Worm (Caenorhabditis elegans) whole organism, L1 larva: ENCODE data around the gene srn-1.

Experiments
- C04F5.9 ChIP-seq: sonication (generic microtip); optimal IDR thresholded peaks from 2 replicates; lab custom pipeline; 2016; ENCODE audit warnings: missing genetic modification characterization, missing compliant biosample characterization
- C16A3.4 ChIP-seq: fragments of 150-350 bp; optimal IDR thresholded peaks from 2 replicates; lab custom pipeline; 2014; ENCODE audit warnings: missing biosample characterization, missing genetic modification characterization
- C34B4.2 ChIP-seq: sonication (generic microtip); optimal IDR thresholded peaks from 2 replicates; lab custom pipeline; 2017; ENCODE audit warnings: mild to moderate bottlenecking, missing genetic modification characterization, missing compliant biosample characterization
- aha-1 ChIP-seq: fragments of 150-350 bp; optimal IDR thresholded peaks from 2 replicates; lab custom pipeline; 2014; ENCODE audit warnings: missing biosample characterization, missing genetic modification characterization
- alr-1 ChIP-seq: fragments of 200-800 bp; sonication (Bioruptor generic); optimal IDR thresholded peaks from 2 replicates; lab custom pipeline; 2018; ENCODE audit warnings: borderline replicate concordance, mild to moderate bottlenecking, missing genetic modification characterization, missing compliant biosample characterization
- aly-2 ChIP-seq: fragments of 150-350 bp; optimal IDR thresholded peaks from 2 replicates; lab custom pipeline; 2014; ENCODE audit warnings: missing biosample characterization, missing genetic modification characterization
- ceh-8 ChIP-seq: fragments of 200-800 bp; sonication (Bioruptor generic); optimal IDR thresholded peaks from 2 replicates; lab custom pipeline; 2018; ENCODE audit warnings: mild to moderate bottlenecking, missing genetic modification characterization, moderate library complexity, missing compliant biosample characterization
- ceh-88 ChIP-seq: fragments of 200-800 bp; sonication (Bioruptor generic); IDR thresholded peaks from 2 replicates; pipeline ENCODE4 v1.3.6; 2022; ENCODE audit warnings: missing genetic modification characterization, missing compliant biosample characterization
- ceh-90 ChIP-seq: sonication (generic microtip); optimal IDR thresholded peaks from 2 replicates; lab custom pipeline; 2016; ENCODE audit warnings: missing genetic modification characterization, missing compliant biosample characterization
- ces-1 ChIP-seq: fragments of 150-350 bp; optimal IDR thresholded peaks from 2 replicates; lab custom pipeline; 2014; ENCODE audit warnings: missing biosample characterization, missing genetic modification reagents, missing genetic modification characterization
- efl-1 ChIP-seq, 4 experiments: fragments of 150-350 bp; optimal IDR thresholded peaks in 3 of 4; peaks in 1 of 4; 1 replicate in 1 of 4; 2 replicates in 3 of 4; lab custom pipeline; 2014; ENCODE audit warnings: missing biosample characterization in 2 of 4, missing genetic modification characterization in 2 of 4, missing genetic modification reagents in 2 of 4
- efl-3 ChIP-seq: fragments of 200-800 bp; sonication (Bioruptor generic); optimal IDR thresholded peaks from 2 replicates; lab custom pipeline; 2018; ENCODE audit warnings: mild to moderate bottlenecking, missing genetic modification characterization, missing compliant biosample characterization
- egl-13 ChIP-seq: sonication (generic microtip); optimal IDR thresholded peaks from 2 replicates; lab custom pipeline; 2016; ENCODE audit warnings: missing genotype, missing genetic modification reagents, missing genetic modification characterization, missing compliant biosample characterization
- egl-27 ChIP-seq, 2 experiments: fragments of 150-350 bp in 1 of 2; sonication (generic microtip); optimal IDR thresholded peaks; 3 replicates each; lab custom pipeline; 2017 to 2018; ENCODE audit warnings: missing biosample characterization in 2 of 2, missing genetic modification characterization in 2 of 2, missing genetic modification reagents in 2 of 2
- elt-3 ChIP-seq, 6 experiments: fragments of 150-350 bp in 1 of 6; sonication (generic microtip); optimal IDR thresholded peaks; 2 replicates each; lab custom pipeline; 2017 to 2018; ENCODE audit warnings: missing biosample characterization in 6 of 6, missing genetic modification characterization in 6 of 6, inconsistent platforms in 1 of 6
- fkh-4 ChIP-seq: sonication (generic microtip); optimal IDR thresholded peaks from 2 replicates; lab custom pipeline; 2016; ENCODE audit warnings: missing compliant biosample characterization, missing genetic modification characterization, borderline replicate concordance
- grh-1 ChIP-seq: fragments of 200-800 bp; sonication (Bioruptor generic); IDR thresholded peaks from 2 replicates; pipeline ENCODE4 v1.3.6; 2022; ENCODE audit warnings: missing genetic modification reagents, missing genetic modification characterization, missing compliant biosample characterization
- hlh-17 ChIP-seq: fragments of 200-800 bp; sonication (Bioruptor generic); optimal IDR thresholded peaks from 2 replicates; lab custom pipeline; 2018; ENCODE audit warnings: missing genetic modification characterization, mild to moderate bottlenecking, missing compliant biosample characterization, moderate library complexity, borderline replicate concordance
- hlh-4 ChIP-seq: sonication (generic microtip); optimal IDR thresholded peaks from 2 replicates; lab custom pipeline; 2016; ENCODE audit warnings: mild to moderate bottlenecking, missing genetic modification characterization, missing compliant biosample characterization
- jun-1 ChIP-seq: fragments of 150-350 bp; optimal IDR thresholded peaks from 2 replicates; lab custom pipeline; 2014; ENCODE audit warnings: missing biosample characterization, missing genetic modification reagents, missing genetic modification characterization
- lin-14 ChIP-seq: fragments of 200-800 bp; sonication (Bioruptor generic); optimal IDR thresholded peaks from 2 replicates; lab custom pipeline; 2018; ENCODE audit warnings: mild to moderate bottlenecking, missing genetic modification characterization, moderate library complexity, missing compliant biosample characterization
- lin-15B ChIP-seq: fragments of 150-350 bp; sonication (generic microtip); optimal IDR thresholded peaks from 3 replicates; lab custom pipeline; 2014; ENCODE audit warnings: missing biosample characterization, missing genetic modification characterization
- lin-35 ChIP-seq, 2 experiments: fragments of 150-350 bp; optimal IDR thresholded peaks; 2 replicates each; lab custom pipeline; 2014; ENCODE audit warnings: missing biosample characterization in 2 of 2, missing genetic modification characterization in 2 of 2, missing genetic modification reagents in 2 of 2
- lin-39 ChIP-seq: fragments of 150-350 bp; optimal IDR thresholded peaks from 2 replicates; lab custom pipeline; 2014; ENCODE audit warnings: missing biosample characterization, missing genetic modification reagents, missing genetic modification characterization
- mab-9 ChIP-seq: fragments of 200-800 bp; sonication (Bioruptor generic); IDR thresholded peaks from 2 replicates; pipeline ENCODE4 v1.3.6; 2022; ENCODE audit warnings: missing genetic modification reagents, missing genetic modification characterization, missing compliant biosample characterization
- mdl-1 ChIP-seq, 2 experiments: fragments of 150-350 bp; optimal IDR thresholded peaks; 2 replicates each; lab custom pipeline; 2014 to 2017; ENCODE audit warnings: missing biosample characterization in 2 of 2, missing genetic modification characterization in 2 of 2, inconsistent platforms in 1 of 2
- mef-2 ChIP-seq: fragments of 150-350 bp; optimal IDR thresholded peaks from 2 replicates; lab custom pipeline; 2014; ENCODE audit warnings: missing biosample characterization, missing genetic modification characterization
- mep-1 ChIP-seq: fragments of 150-350 bp; optimal IDR thresholded peaks from 2 replicates; lab custom pipeline; 2014; ENCODE audit warnings: missing biosample characterization, missing genetic modification characterization
- nhr-11 ChIP-seq: fragments of 150-350 bp; optimal IDR thresholded peaks from 2 replicates; lab custom pipeline; 2014; ENCODE audit warnings: missing biosample characterization, missing genetic modification characterization
- nhr-12 ChIP-seq: sonication (generic microtip); optimal IDR thresholded peaks from 2 replicates; lab custom pipeline; 2017; ENCODE audit warnings: missing biosample characterization, missing genetic modification characterization
- nhr-237 ChIP-seq: fragments of 150-350 bp; optimal IDR thresholded peaks from 2 replicates; lab custom pipeline; 2014; ENCODE audit warnings: missing biosample characterization, missing genetic modification characterization
- nhr-47 ChIP-seq: sonication (generic microtip); optimal IDR thresholded peaks from 2 replicates; lab custom pipeline; 2016; ENCODE audit warnings: mild to moderate bottlenecking, missing genetic modification characterization, moderate library complexity, missing compliant biosample characterization
- nhr-71 ChIP-seq: sonication (generic microtip); optimal IDR thresholded peaks from 2 replicates; lab custom pipeline; 2016; ENCODE audit warnings: mild to moderate bottlenecking, missing genetic modification characterization, moderate library complexity, missing compliant biosample characterization
- nhr-77 ChIP-seq: fragments of 150-350 bp; optimal IDR thresholded peaks from 2 replicates; lab custom pipeline; 2014; ENCODE audit warnings: missing biosample characterization, missing genetic modification characterization
- nhr-84 ChIP-seq: sonication (generic microtip); optimal IDR thresholded peaks from 2 replicates; lab custom pipeline; 2017; ENCODE audit warnings: missing biosample characterization, missing genetic modification characterization
- nhr-90 ChIP-seq: sonication (generic microtip); optimal IDR thresholded peaks from 2 replicates; lab custom pipeline; 2016; ENCODE audit warnings: mild to moderate bottlenecking, missing genetic modification characterization, missing compliant biosample characterization; ENCODE audit not compliant: poor library complexity
- pqm-1 ChIP-seq: sonication (generic microtip); optimal IDR thresholded peaks from 3 replicates; lab custom pipeline; 2017; ENCODE audit warnings: missing biosample characterization, missing genetic modification characterization
- snpc-4 ChIP-seq: fragments of 150-350 bp; optimal IDR thresholded peaks from 2 replicates; lab custom pipeline; 2014; ENCODE audit warnings: missing biosample characterization, missing genetic modification characterization
- sox-4 ChIP-seq: sonication (generic microtip); optimal IDR thresholded peaks from 2 replicates; lab custom pipeline; 2016; ENCODE audit warnings: missing genetic modification characterization, missing compliant biosample characterization
- sup-37 ChIP-seq: fragments of 200-800 bp; sonication (Bioruptor generic); optimal IDR thresholded peaks from 2 replicates; lab custom pipeline; 2018; ENCODE audit warnings: mild to moderate bottlenecking, missing genetic modification characterization, missing compliant biosample characterization
- swsn-7 ChIP-seq: sonication (generic microtip); optimal IDR thresholded peaks from 2 replicates; lab custom pipeline; 2016; ENCODE audit warnings: missing genetic modification characterization, missing compliant biosample characterization
- tbx-2 ChIP-seq: sonication (generic microtip); optimal IDR thresholded peaks from 2 replicates; lab custom pipeline; 2016; ENCODE audit warnings: missing genetic modification characterization, missing compliant biosample characterization
- unc-130 ChIP-seq: fragments of 150-350 bp; optimal IDR thresholded peaks from 2 replicates; lab custom pipeline; 2017; ENCODE audit warnings: missing biosample characterization, missing genetic modification characterization, inconsistent platforms
- unc-30 ChIP-seq: sonication (generic microtip); optimal IDR thresholded peaks from 2 replicates; lab custom pipeline; 2017; ENCODE audit warnings: missing biosample characterization, missing genetic modification characterization
- unc-62 ChIP-seq: fragments of 150-350 bp; optimal IDR thresholded peaks from 2 replicates; lab custom pipeline; 2014; ENCODE audit warnings: missing biosample characterization, missing genetic modification reagents, missing genetic modification characterization
- unc-86 ChIP-seq: sonication (generic microtip); optimal IDR thresholded peaks from 2 replicates; lab custom pipeline; 2016; ENCODE audit warnings: missing genetic modification characterization, missing compliant biosample characterization
- unc-98 ChIP-seq: fragments of 200-800 bp; sonication (Bioruptor generic); IDR thresholded peaks from 2 replicates; pipeline ENCODE4 v1.3.6; 2022; ENCODE audit warnings: missing genetic modification characterization, missing compliant biosample characterization
- xbp-1 ChIP-seq: sonication (generic microtip); optimal IDR thresholded peaks from 2 replicates; lab custom pipeline; 2016; ENCODE audit warnings: missing genetic modification characterization, missing compliant biosample characterization
- zip-4 ChIP-seq: fragments of 200-800 bp; sonication (Bioruptor generic); optimal IDR thresholded peaks from 2 replicates; lab custom pipeline; 2018; ENCODE audit warnings: mild to moderate bottlenecking, missing genetic modification characterization, moderate library complexity, missing compliant biosample characterization
- ztf-11 ChIP-seq, 2 experiments: sonication (generic microtip); optimal IDR thresholded peaks; 2 replicates each; lab custom pipeline; 2016 to 2017; ENCODE audit warnings: missing genetic modification characterization in 2 of 2, missing biosample characterization in 1 of 2, missing compliant biosample characterization in 1 of 2
- ztf-4 ChIP-seq: fragments of 150-350 bp; optimal IDR thresholded peaks from 2 replicates; lab custom pipeline; 2014; ENCODE audit warnings: missing biosample characterization, missing genetic modification characterization

srn-1 gene

DNA sequence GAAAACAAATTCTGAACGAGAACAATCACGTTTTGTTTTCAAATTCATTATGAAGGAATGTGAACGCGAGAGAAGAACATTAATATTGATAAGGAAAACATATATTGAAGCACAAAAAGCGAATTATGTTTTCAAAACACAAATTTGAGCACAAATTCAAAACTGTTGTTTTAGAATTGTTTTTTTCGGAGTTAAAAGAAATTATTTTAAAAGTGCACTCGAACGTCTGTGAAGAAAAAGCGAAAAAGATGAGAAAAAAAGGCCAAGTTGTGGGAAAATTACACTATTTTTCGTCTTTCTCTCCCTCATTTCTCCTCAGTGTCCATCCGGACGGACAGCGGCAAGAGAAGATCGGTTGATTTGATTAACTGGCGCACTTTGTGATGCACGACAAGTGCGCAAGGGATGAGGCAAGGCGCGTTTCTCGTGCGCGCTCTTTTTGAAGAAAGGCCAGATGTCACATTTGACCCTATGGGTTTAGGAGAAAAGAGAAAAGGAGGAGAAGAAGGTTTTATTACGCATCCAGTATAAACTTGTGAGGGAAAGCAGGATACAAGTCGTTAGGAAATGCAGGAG, 18.9 kb downstream of the srn-1 start, which contains the start of gene mrck-1 (continued):
- TF ChIP-seq unc-130 (tag; lab: Kevin White, UChicago) (peak; percentile 85), C34B4.2 (tag; lab: Kevin White, UChicago) (no peak), mef-2 (peak; percentile 73), pqm-1 (tag; lab: Kevin White, UChicago) (no peak), swsn-7 (tag; lab: Kevin White, UChicago) (peak; percentile 97), mep-1 (tag; lab: Kevin White, UChicago) (peak; percentile 98), mdl-1 (tag; optimal IDR thresholded peaks at IDR 0.05; lab: Kevin White, UChicago) (peak; percentile 12 to 87), unc-62 (GFP tag; lab: Kevin White, UChicago) (no peak), xbp-1 (tag; lab: Kevin White, UChicago) (peak; percentile 96), unc-30 (tag; lab: Kevin White, UChicago) (no peak), nhr-84 (tag; lab: Kevin White, UChicago) (no peak), nhr-71 (tag; lab: Kevin White, UChicago) (peak; percentile 97), C16A3.4 (peak; percentile 97), unc-86 (tag; lab: Kevin White, UChicago) (peak; percentile 90), lin-39 (tag; lab: Kevin White, UChicago) (peak; percentile 88), fkh-4 (peak; percentile 87), zip-4 (peak; percentile 73), aha-1 (tag; lab: Kevin White, UChicago) (peak; percentile 53), nhr-90 (tag; lab: Kevin White, UChicago) (peak; percentile 92), elt-3 (tag; optimal IDR thresholded peaks at IDR 0.05; lab: Kevin White, UChicago) (peak; percentile 24 to 95 (median 68)), sox-4 (tag; lab: Kevin White, UChicago) (peak; percentile 64), jun-1 (tag; lab: Kevin White, UChicago) (peak; percentile 81), efl-1 (optimal IDR thresholded peaks at IDR 0.05; lab: Kevin White, UChicago) (peak; percentile 87 to 88), efl-1 (GFP tag; optimal IDR thresholded peaks at IDR 0.05 in 1 of 2; lab: Kevin White, UChicago) (peak; percentile 78 to 98), lin-15B (tag; lab: Kevin White, UChicago) (peak; percentile 69), ceh-8 (GFP tag; lab: Kevin White, UChicago) (peak; percentile 100), nhr-12 (tag; lab: Kevin White, UChicago) (no peak), grh-1 (GFP tag; lab: Robert Waterston, UW) (peak; percentile 89), snpc-4 (tag; lab: Kevin White, UChicago) (peak; percentile 81), ceh-90 (tag; lab: Kevin White, UChicago) (no peak), ces-1 (GFP tag; lab: Kevin White, UChicago) (peak; percentile 95), nhr-47 (tag; lab: Kevin White, UChicago) (peak; percentile 96), ztf-11 (tag; optimal IDR thresholded peaks at IDR 0.05; lab: Kevin White, UChicago) (peak in 1 of 2 experiments; percentile 81), hlh-17 (GFP tag; lab: Kevin White, UChicago) (no peak), nhr-77 (tag; lab: Kevin White, UChicago) (peak; percentile 84), lin-35 (GFP tag; optimal IDR thresholded peaks at IDR 0.05; lab: Kevin White, UChicago) (peak; percentile 83 to 91), tbx-2 (tag; lab: Kevin White, UChicago) (peak; percentile 96), nhr-11 (tag; lab: Kevin White, UChicago) (peak; percentile 53), sup-37 (peak; percentile 64), hlh-4 (tag; lab: Kevin White, UChicago) (no peak), C04F5.9 (tag; lab: Kevin White, UChicago) (peak; percentile 53), ztf-4 (tag; lab: Kevin White, UChicago) (peak; percentile 90), egl-27 (tag; optimal IDR thresholded peaks at IDR 0.05; lab: Kevin White, UChicago) (peak; percentile 45 to 62), efl-3 (GFP tag; lab: Kevin White, UChicago) (no peak), nhr-237 (tag; lab: Kevin White, UChicago) (peak; percentile 21), alr-1 (tag; lab: Kevin White, UChicago) (no peak), aly-2 (tag; lab: Kevin White, UChicago) (peak; percentile 88), lin-14 (GFP tag; lab: Kevin White, UChicago) (peak; percentile 99), mab-9 (GFP tag; lab: Robert Waterston, UW) (peak; percentile 75), ceh-88 (GFP tag; lab: Robert Waterston, UW) (peak; percentile 74), unc-98 (GFP tag; lab: Robert Waterston, UW) (no peak), egl-13 (peak; percentile 85)
